Worm (Caenorhabditis elegans) whole organism, young adult: Measurements from ENCODE around the gene gtap-2.
"Not testable (repeated sequence)": the region's sequence is repeated elsewhere in the genome, so short reads cannot be mapped to it uniquely, and the experiment has no call there.

Experiments
- B0261.1 ChIP-seq: sonication (generic microtip); optimal IDR thresholded peaks from 2 replicates; lab custom pipeline; 2016; ENCODE audit warnings: mild to moderate bottlenecking, missing genetic modification characterization, moderate library complexity, missing compliant biosample characterization
- B0336.3 ChIP-seq: fragments of 200-800 bp; sonication (Bioruptor generic); IDR thresholded peaks from 2 replicates; pipeline ENCODE4 v1.3.6; 2022; ENCODE audit warnings: missing genetic modification characterization, missing compliant biosample characterization
- D2030.7 ChIP-seq: fragments of 200-800 bp; sonication (Bioruptor generic); IDR thresholded peaks from 2 replicates; pipeline ENCODE4 v1.3.6; 2022; ENCODE audit warnings: missing genetic modification reagents, missing genetic modification characterization, missing compliant biosample characterization
- Y53G8AR.9 ChIP-seq: fragments of 200-800 bp; sonication (Bioruptor generic); conservative IDR thresholded peaks from 2 replicates; pipeline ENCODE4 v1.3.6; 2022; ENCODE audit warnings: missing genetic modification reagents, missing genetic modification characterization, missing compliant biosample characterization
- Y56A3A.18 ChIP-seq: fragments of 200-800 bp; sonication (Bioruptor generic); IDR thresholded peaks from 2 replicates; pipeline ENCODE4 v1.3.6; 2022; ENCODE audit warnings: missing genetic modification reagents, missing genetic modification characterization, missing compliant biosample characterization
- Y79H2A.3 ChIP-seq: fragments of 200-800 bp; sonication (Bioruptor generic); conservative IDR thresholded peaks from 2 replicates; pipeline ENCODE4 v1.3.6; 2022; ENCODE audit warnings: missing genetic modification reagents, missing genetic modification characterization, missing compliant biosample characterization
- akir-1 ChIP-seq: fragments of 200-800 bp; sonication (Bioruptor generic); optimal IDR thresholded peaks from 2 replicates; lab custom pipeline; 2018; ENCODE audit warnings: mild to moderate bottlenecking, missing genetic modification characterization, moderate library complexity, missing compliant biosample characterization
- atf-7 ChIP-seq: sonication (generic microtip); optimal IDR thresholded peaks from 2 replicates; lab custom pipeline; 2017; ENCODE audit warnings: mild to moderate bottlenecking, missing genetic modification characterization, missing compliant biosample characterization
- attf-3 ChIP-seq: fragments of 200-800 bp; sonication (Bioruptor generic); conservative IDR thresholded peaks from 2 replicates; pipeline ENCODE4 v1.3.6; 2022; ENCODE audit warnings: missing genetic modification reagents, missing genetic modification characterization, missing compliant biosample characterization
- dox-1 ChIP-seq: fragments of 200-800 bp; sonication (Bioruptor generic); IDR thresholded peaks from 2 replicates; pipeline ENCODE4 v1.3.6; 2022; ENCODE audit warnings: missing genetic modification reagents, missing genetic modification characterization, missing compliant biosample characterization
- egrh-3 ChIP-seq: fragments of 200-800 bp; sonication (Bioruptor generic); IDR thresholded peaks from 2 replicates; pipeline ENCODE4 v1.3.6; 2022; ENCODE audit warnings: missing genetic modification reagents, missing genetic modification characterization, missing compliant biosample characterization
- ekl-4 ChIP-seq: fragments of 200-800 bp; sonication (Bioruptor generic); IDR thresholded peaks from 2 replicates; pipeline ENCODE4 v1.3.6; 2022; ENCODE audit warnings: missing genetic modification reagents, missing genetic modification characterization, missing compliant biosample characterization
- ets-4 ChIP-seq: fragments of 200-800 bp; sonication (Bioruptor generic); optimal IDR thresholded peaks from 2 replicates; lab custom pipeline; 2018; ENCODE audit warnings: mild to moderate bottlenecking, missing genetic modification characterization, missing compliant biosample characterization
- fkh-3 ChIP-seq: sonication (generic microtip); optimal IDR thresholded peaks from 2 replicates; lab custom pipeline; 2016; ENCODE audit warnings: mild to moderate bottlenecking, missing genetic modification characterization, missing compliant biosample characterization
- him-1 ChIP-seq: sonication (generic microtip); optimal IDR thresholded peaks from 2 replicates; lab custom pipeline; 2016; ENCODE audit warnings: missing genotype, missing genetic modification reagents, missing genetic modification characterization, missing compliant biosample characterization
- hmg-1.2 ChIP-seq: fragments of 200-800 bp; sonication (Bioruptor generic); IDR thresholded peaks from 2 replicates; pipeline ENCODE4 v1.3.6; 2022; ENCODE audit warnings: missing genetic modification reagents, missing genetic modification characterization, missing compliant biosample characterization
- let-526 ChIP-seq: fragments of 200-800 bp; sonication (Bioruptor generic); IDR thresholded peaks from 2 replicates; pipeline ENCODE4 v1.3.6; 2022; ENCODE audit warnings: missing genetic modification reagents, missing genetic modification characterization, missing compliant biosample characterization
- lin-26 ChIP-seq: fragments of 200-800 bp; sonication (Bioruptor generic); IDR thresholded peaks from 2 replicates; pipeline ENCODE4 v1.3.6; 2022; ENCODE audit warnings: missing genetic modification reagents, missing genetic modification characterization, missing compliant biosample characterization
- lin-35 ChIP-seq, 3 experiments: fragments of 150-350 bp in 2 of 3; sonication (generic microtip) in 1 of 3; optimal IDR thresholded peaks; 2 replicates each; lab custom pipeline; 2014 to 2018; ENCODE audit warnings: missing biosample characterization in 3 of 3, missing genetic modification characterization in 3 of 3, missing genetic modification reagents in 3 of 3
- lsl-1 ChIP-seq: fragments of 200-800 bp; sonication (Bioruptor generic); optimal IDR thresholded peaks from 2 replicates; lab custom pipeline; 2018; ENCODE audit warnings: mild to moderate bottlenecking, missing genetic modification characterization, moderate library complexity, missing compliant biosample characterization
- madf-3 ChIP-seq: fragments of 200-800 bp; sonication (Bioruptor generic); IDR thresholded peaks from 2 replicates; pipeline ENCODE4 v1.3.6; 2022; ENCODE audit warnings: missing genetic modification reagents, missing genetic modification characterization, missing compliant biosample characterization
- madf-6 ChIP-seq: fragments of 200-800 bp; sonication (Bioruptor generic); IDR thresholded peaks from 2 replicates; pipeline ENCODE4 v1.3.6; 2022; ENCODE audit warnings: missing genetic modification reagents, missing genetic modification characterization, missing compliant biosample characterization
- madf-8 ChIP-seq: fragments of 200-800 bp; sonication (Bioruptor generic); conservative IDR thresholded peaks from 2 replicates; pipeline ENCODE4 v1.3.6; 2022; ENCODE audit warnings: missing genetic modification reagents, missing genetic modification characterization, missing compliant biosample characterization
- mcd-1 ChIP-seq: fragments of 200-800 bp; sonication (Bioruptor generic); IDR thresholded peaks from 2 replicates; pipeline ENCODE4 v1.3.6; 2022; ENCODE audit warnings: missing genetic modification reagents, missing genetic modification characterization, missing compliant biosample characterization
- nhr-80 ChIP-seq: sonication (generic microtip); optimal IDR thresholded peaks from 2 replicates; lab custom pipeline; 2016; ENCODE audit warnings: missing genetic modification characterization, missing compliant biosample characterization
- pbrm-1 ChIP-seq: fragments of 200-800 bp; sonication (Bioruptor generic); IDR thresholded peaks from 2 replicates; pipeline ENCODE4 v1.3.6; 2022; ENCODE audit warnings: missing genetic modification reagents, missing genetic modification characterization, missing compliant biosample characterization
- pha-4 ChIP-seq: fragments of 150-350 bp; sonication (generic microtip); optimal IDR thresholded peaks from 2 replicates; lab custom pipeline; 2014; ENCODE audit warnings: missing biosample characterization, missing genetic modification reagents, missing genetic modification characterization
- repo-1 ChIP-seq: sonication (generic microtip); optimal IDR thresholded peaks from 2 replicates; lab custom pipeline; 2017; ENCODE audit warnings: mild to moderate bottlenecking, missing genetic modification characterization, missing compliant biosample characterization
- rpc-1 ChIP-seq, 2 experiments: fragments of 150-350 bp in 1 of 2; sonication (generic microtip) in 1 of 2; optimal IDR thresholded peaks; 2 replicates each; lab custom pipeline; 2014 to 2018; ENCODE audit warnings: missing biosample characterization in 1 of 2, missing genetic modification characterization in 1 of 2, missing genetic modification reagents in 1 of 2, missing genotype in 1 of 2
- somi-1 ChIP-seq: fragments of 200-800 bp; sonication (Bioruptor generic); optimal IDR thresholded peaks from 2 replicates; lab custom pipeline; 2018; ENCODE audit warnings: mild to moderate bottlenecking, missing genetic modification characterization, missing compliant biosample characterization
- tbp1 ChIP-seq: fragments of 200-800 bp; sonication (Bioruptor generic); optimal IDR thresholded peaks from 2 replicates; lab custom pipeline; 2018; ENCODE audit warnings: mild to moderate bottlenecking, missing genetic modification characterization, missing compliant biosample characterization
- ztf-28 ChIP-seq: fragments of 200-800 bp; sonication (Bioruptor generic); IDR thresholded peaks from 2 replicates; pipeline ENCODE4 v1.3.6; 2022; ENCODE audit warnings: missing genetic modification reagents, missing genetic modification characterization, missing compliant biosample characterization

Gene gtap-2

ce11 chrIII:9849111-9849510 lies 40.8 kb downstream of the gtap-2 start:
- TF ChIP-seq B0261.1 (tag; lab: Kevin White, UChicago) (peak; percentile 43), lin-26 (GFP tag; lab: Robert Waterston, UW) (peak; percentile 73; the same call in 1 of the 2 replicates), madf-6 (peak; percentile 59), madf-3 (GFP tag; lab: Robert Waterston, UW) (0 out of 2 replicates have a peak, but pooled peaks have one; percentile 57), ekl-4 (GFP tag; lab: Robert Waterston, UW) (peak; percentile 21; the same call in 1 of the 2 replicates), Y79H2A.3 (GFP tag; lab: Robert Waterston, UW) (peak; percentile 64; the same call in 1 of the 2 replicates), ztf-28 (GFP tag; lab: Robert Waterston, UW) (0 out of 2 replicates have a peak, but pooled peaks have one; percentile 53), pbrm-1 (GFP tag; lab: Robert Waterston, UW) (0 out of 2 replicates have a peak, but pooled peaks have one; percentile 42), egrh-3 (GFP tag; lab: Robert Waterston, UW) (0 out of 2 replicates have a peak, but pooled peaks have one; percentile 14), hmg-1.2 (GFP tag; lab: Robert Waterston, UW) (peak; percentile 39), rpc-1 (tag; optimal IDR thresholded peaks at IDR 0.05; lab: Kevin White, UChicago) (peak; percentile 49), tbp1 (GFP tag; lab: Kevin White, UChicago) (peak; percentile 73), mcd-1 (GFP tag; lab: Robert Waterston, UW) (peak; percentile 74), madf-8 (GFP tag; lab: Robert Waterston, UW) (peak; percentile 29; the same call in 1 of the 2 replicates)
- not testable (repeated sequence) for TF ChIP-seq rpc-1 (optimal IDR thresholded peaks at IDR 0.05; lab: Kevin White, UChicago)

DNA sequence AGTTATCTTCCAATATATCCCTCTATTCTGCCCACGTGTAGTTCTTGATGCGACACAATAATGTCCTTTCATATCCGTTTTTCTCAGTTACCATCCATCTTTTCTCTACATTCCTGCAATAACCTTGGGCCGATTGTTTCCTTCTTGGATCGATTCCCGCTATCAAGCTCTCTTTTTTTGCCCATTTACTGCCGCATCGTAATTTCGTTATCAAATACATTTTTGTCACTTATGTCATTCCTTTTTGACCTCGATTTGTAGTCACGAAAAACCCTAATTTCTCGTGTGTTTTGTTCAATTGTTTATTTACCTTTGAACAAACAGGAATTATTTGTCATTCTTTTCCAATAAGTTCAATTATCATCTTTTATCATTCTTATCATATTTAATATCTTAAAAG lies 41.6 kb downstream of the gtap-2 start:
- no peak for TF ChIP-seq D2030.7 (GFP tag; lab: Robert Waterston, UW)
- peak; percentile 62 for TF ChIP-seq nhr-80 (tag; lab: Kevin White, UChicago)
- TF ChIP-seq, all 124 proteins: peak for 1

ce11 chrIII:9850877-9851276 lies 42.5 kb downstream of the gtap-2 start:
- TF ChIP-seq nhr-80 (tag; lab: Kevin White, UChicago) (peak; percentile 47), atf-7 (tag; lab: Kevin White, UChicago) (no peak)

DNA sequence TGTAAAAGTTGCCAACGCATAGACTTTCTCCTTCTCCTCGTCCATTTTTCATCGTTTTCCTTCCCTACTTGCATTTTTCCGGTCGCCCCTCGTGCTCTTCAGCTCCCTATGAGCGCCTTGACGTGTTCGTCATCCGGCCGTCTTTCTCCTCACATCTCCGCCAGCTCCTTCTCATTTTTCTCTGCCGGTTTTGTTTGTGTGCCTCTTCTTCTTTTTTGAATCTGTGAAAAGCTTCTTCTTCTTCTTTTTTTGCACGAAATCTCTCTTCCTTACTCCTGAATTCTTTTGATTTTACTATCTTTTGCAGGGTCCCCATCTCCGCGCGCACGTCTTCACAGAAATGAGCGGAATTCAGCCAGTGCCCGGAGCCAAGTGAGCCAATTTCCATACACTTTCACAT lies 43.2 kb downstream of the gtap-2 start, which contains the start of gene K11H3.3:
Gene K11H3.3, plus strand, starts transcription at position 308 of the 400 bp plus-strand sequence.
- TF ChIP-seq fkh-3 (tag; lab: Kevin White, UChicago), result no peak
- 0 out of 2 replicates have a peak, but pooled peaks have one; percentile 5 for TF ChIP-seq dox-1
- no peak for TF ChIP-seq let-526

DNA sequence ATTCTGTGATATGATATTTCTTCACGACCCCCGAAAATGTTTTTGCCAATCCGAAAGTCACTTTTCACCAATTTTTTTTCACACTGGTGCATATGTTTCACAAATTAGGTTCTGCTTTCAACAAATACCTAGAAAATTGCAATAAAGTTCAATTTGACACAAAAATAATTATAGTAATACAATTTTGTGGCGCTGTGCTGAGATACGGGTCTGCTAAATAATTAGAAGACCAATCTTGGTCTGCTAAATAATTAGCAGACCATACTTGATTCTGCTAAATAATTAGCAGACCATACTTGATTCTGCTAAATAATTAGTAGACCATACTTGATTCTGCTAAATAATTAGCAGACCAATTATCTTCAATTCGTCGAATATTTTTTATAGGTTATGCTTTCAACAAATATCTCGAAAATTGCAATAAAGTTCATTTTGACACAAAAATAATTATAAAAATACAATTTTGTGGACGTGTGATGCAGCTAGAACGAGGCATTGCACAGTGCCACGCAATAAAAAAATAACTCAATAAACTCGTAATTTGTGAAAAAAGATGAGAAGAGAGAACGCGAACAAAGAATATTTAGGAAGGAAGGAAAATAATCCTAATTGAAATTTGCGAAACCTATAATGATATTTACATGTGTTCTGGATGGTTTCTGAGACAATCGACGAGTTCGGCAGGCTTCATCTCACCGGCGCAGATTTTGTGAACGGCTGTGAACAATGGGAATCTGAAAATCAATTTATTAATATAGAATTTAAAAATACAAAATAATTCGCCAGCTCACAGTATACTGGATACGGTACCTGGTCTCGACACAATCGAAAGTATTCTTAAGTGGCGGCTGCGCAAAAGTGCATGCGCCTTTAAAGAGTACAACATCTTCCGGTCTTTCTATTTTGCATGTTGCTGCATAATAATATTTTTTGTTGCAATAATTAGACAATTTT lies 45.6 kb downstream of the gtap-2 start:
- peak; percentile 2 for TF ChIP-seq somi-1 (GFP tag; lab: Kevin White, UChicago)
- no peak for TF ChIP-seq lsl-1 (GFP tag; lab: Kevin White, UChicago)
- TF ChIP-seq him-1 (tag; lab: Kevin White, UChicago), result peak; percentile 98
- peak; percentile 63; the same call in 1 of the 2 replicates for TF ChIP-seq B0336.3
- 0 out of 2 replicates have a peak, but pooled peaks have one; percentile 51 for TF ChIP-seq Y53G8AR.9 (GFP tag; lab: Robert Waterston, UW)
- TF ChIP-seq lin-35 (GFP tag; optimal IDR thresholded peaks at IDR 0.05; lab: Kevin White, UChicago), result peak in 1 of 3 experiments; percentile 2
- TF ChIP-seq akir-1 (GFP tag; lab: Kevin White, UChicago), result no peak
- TF ChIP-seq D2030.7 (GFP tag; lab: Robert Waterston, UW), result no peak
- peak; percentile 77 for TF ChIP-seq repo-1 (tag; lab: Kevin White, UChicago)
- no peak for TF ChIP-seq ets-4 (GFP tag; lab: Kevin White, UChicago)
- TF ChIP-seq let-526, result no peak
- peak; percentile 25; the same call in 1 of the 2 replicates for TF ChIP-seq pbrm-1 (GFP tag; lab: Robert Waterston, UW)
- peak; percentile 72; the same call in 1 of the 2 replicates for TF ChIP-seq Y56A3A.18 (GFP tag; lab: Robert Waterston, UW)
- TF ChIP-seq attf-3, result no peak
- no peak for TF ChIP-seq pha-4 (tag; lab: Kevin White, UChicago)
